Worm (Caenorhabditis elegans): Measurements from ENCODE around the gene irld-36.

DNA sequence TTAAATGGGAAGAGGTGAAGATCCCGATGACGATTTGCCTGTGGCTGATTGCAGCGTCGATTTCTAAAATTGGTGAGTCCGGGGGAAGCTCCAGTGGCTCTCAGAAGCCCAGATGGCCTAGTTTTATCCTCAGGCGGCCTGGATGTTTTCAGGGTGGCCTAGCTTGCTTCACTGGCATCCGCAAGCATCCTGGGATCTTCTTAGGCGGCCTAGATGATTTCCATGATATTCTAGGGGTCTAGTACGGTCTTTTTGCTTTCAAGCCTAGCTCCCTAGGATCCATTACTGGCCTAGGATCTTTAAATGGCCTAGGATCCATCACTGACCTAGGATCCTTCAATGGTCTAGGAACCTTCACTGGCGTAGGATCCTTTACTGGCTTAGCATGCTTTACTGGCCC is 8.2 kb upstream of the irld-36 start:
- TF ChIP-seq ceh-48 (tag; optimal IDR thresholded peaks at IDR 0.05) (no peak), pax-1 (tag; optimal IDR thresholded peaks at IDR 0.05) (no peak), gmeb-2 (tag; optimal IDR thresholded peaks at IDR 0.05) (no peak), K02D7.2 (tag; optimal IDR thresholded peaks at IDR 0.05) (no peak), fkh-6 (tag; optimal IDR thresholded peaks at IDR 0.05) (no peak), ztf-16 (tag; optimal IDR thresholded peaks at IDR 0.05) (no peak), pqm-1 (tag; optimal IDR thresholded peaks at IDR 0.05) (no peak), Y22D7AL.16 (tag; optimal IDR thresholded peaks at IDR 0.05) (no peak), dve-1 (tag; optimal IDR thresholded peaks at IDR 0.05) (no peak)

Data from whole organism, late embryonic.